Worm (Caenorhabditis elegans) whole organism, L4 larva: ENCODE data around the gene srx-86.

ENCODE experiments used
- F26F4.8 ChIP-seq: fragments of 200-800 bp; sonication (Bioruptor generic); conservative IDR thresholded peaks from 2 replicates; pipeline ENCODE4 v1.3.6; 2022; ENCODE audit warnings: missing genetic modification characterization, missing compliant biosample characterization
- R02D3.7 ChIP-seq: fragments of 150-350 bp; sonication (generic microtip); optimal IDR thresholded peaks from 3 replicates; lab custom pipeline; 2014; ENCODE audit warnings: missing biosample characterization, missing genetic modification characterization
- Y75B8A.6 ChIP-seq: fragments of 200-800 bp; sonication (Bioruptor generic); IDR thresholded peaks from 2 replicates; pipeline ENCODE4 v1.3.6; 2022; ENCODE audit warnings: missing genetic modification reagents, missing genetic modification characterization, missing compliant biosample characterization
- aly-2 ChIP-seq: sonication (generic microtip); optimal IDR thresholded peaks from 2 replicates; lab custom pipeline; 2018; ENCODE audit warnings: missing biosample characterization, missing genetic modification characterization
- ama-1 ChIP-seq: fragments of 150-350 bp; optimal IDR thresholded peaks from 2 replicates; lab custom pipeline; 2014; ENCODE audit warnings: inconsistent platforms, mixed read lengths
- arid-1 ChIP-seq: fragments of 200-800 bp; sonication (Bioruptor generic); conservative IDR thresholded peaks from 2 replicates; pipeline ENCODE4 v1.3.6; 2022; ENCODE audit warnings: missing genetic modification reagents, missing genetic modification characterization, missing compliant biosample characterization
- ceh-44 ChIP-seq: fragments of 200-800 bp; sonication (Bioruptor generic); IDR thresholded peaks from 2 replicates; pipeline ENCODE4 v1.3.6; 2022; ENCODE audit warnings: missing genetic modification reagents, missing genetic modification characterization, missing compliant biosample characterization
- ceh-82 ChIP-seq: sonication (generic microtip); optimal IDR thresholded peaks from 2 replicates; lab custom pipeline; 2017; ENCODE audit warnings: missing biosample characterization, missing genetic modification characterization
- ces-1 ChIP-seq: fragments of 150-350 bp; sonication (generic microtip); optimal IDR thresholded peaks from 4 replicates; lab custom pipeline; 2014; ENCODE audit warnings: missing biosample characterization, missing genetic modification reagents, missing genetic modification characterization
- daf-19 ChIP-seq: fragments of 200-800 bp; sonication (Bioruptor generic); conservative IDR thresholded peaks from 2 replicates; pipeline ENCODE4 v1.3.6; 2022; ENCODE audit warnings: missing genetic modification characterization, missing compliant biosample characterization
- daf-8 ChIP-seq: fragments of 200-800 bp; sonication (Bioruptor generic); IDR thresholded peaks from 2 replicates; pipeline ENCODE4 v1.3.6; 2022; ENCODE audit warnings: missing genetic modification characterization, missing compliant biosample characterization
- dmd-6 ChIP-seq: fragments of 200-800 bp; sonication (Bioruptor generic); IDR thresholded peaks from 2 replicates; pipeline ENCODE4 v1.3.6; 2022; ENCODE audit warnings: missing genetic modification reagents, missing genetic modification characterization, missing compliant biosample characterization
- dmd-8 ChIP-seq: fragments of 200-800 bp; sonication (Bioruptor generic); IDR thresholded peaks from 2 replicates; pipeline ENCODE4 v1.3.6; 2022; ENCODE audit warnings: missing genetic modification characterization, missing compliant biosample characterization
- duxl-1 ChIP-seq: sonication (generic microtip); optimal IDR thresholded peaks from 2 replicates; lab custom pipeline; 2016; ENCODE audit warnings: mild to moderate bottlenecking, missing genetic modification characterization, moderate library complexity, missing compliant biosample characterization; ENCODE audit not compliant: poor library complexity
- egl-27 ChIP-seq: sonication (generic microtip); optimal IDR thresholded peaks from 3 replicates; lab custom pipeline; 2017; ENCODE audit warnings: missing biosample characterization, missing genetic modification reagents, missing genetic modification characterization
- egl-43 ChIP-seq: fragments of 200-800 bp; sonication (Bioruptor generic); IDR thresholded peaks from 2 replicates; pipeline ENCODE4 v1.3.6; 2022; ENCODE audit warnings: missing genetic modification reagents, missing genetic modification characterization, missing compliant biosample characterization
- fos-1 ChIP-seq: fragments of 150-350 bp; optimal IDR thresholded peaks from 2 replicates; lab custom pipeline; 2014; ENCODE audit warnings: missing biosample characterization, missing genetic modification characterization
- hlh-30 ChIP-seq: sonication (generic microtip); optimal IDR thresholded peaks from 2 replicates; lab custom pipeline; 2017; ENCODE audit warnings: antibody characterized with exemption, mild to moderate bottlenecking, missing genetic modification characterization, missing compliant biosample characterization; ENCODE audit not compliant: insufficient read depth
- hmg-1.1 ChIP-seq: fragments of 200-800 bp; sonication (Bioruptor generic); IDR thresholded peaks from 2 replicates; pipeline ENCODE4 v1.3.6; 2022; ENCODE audit warnings: missing genetic modification reagents, missing genetic modification characterization, missing compliant biosample characterization
- jun-1 ChIP-seq: fragments of 150-350 bp; optimal IDR thresholded peaks from 2 replicates; lab custom pipeline; 2014; ENCODE audit warnings: missing biosample characterization, missing genetic modification reagents, missing genetic modification characterization
- lim-7 ChIP-seq: fragments of 200-800 bp; sonication (Bioruptor generic); IDR thresholded peaks from 2 replicates; pipeline ENCODE4 v1.3.6; 2022; ENCODE audit warnings: missing genetic modification characterization, missing compliant biosample characterization
- lin-13 ChIP-seq: fragments of 150-350 bp; optimal IDR thresholded peaks from 2 replicates; lab custom pipeline; 2014; ENCODE audit warnings: missing biosample characterization, missing genetic modification reagents, missing genetic modification characterization
- lin-38 ChIP-seq: fragments of 200-800 bp; sonication (Bioruptor generic); IDR thresholded peaks from 2 replicates; pipeline ENCODE4 v1.3.6; 2022; ENCODE audit warnings: missing genetic modification reagents, missing genetic modification characterization, missing compliant biosample characterization
- lir-3 ChIP-seq: sonication (generic microtip); optimal IDR thresholded peaks from 2 replicates; lab custom pipeline; 2016; ENCODE audit warnings: mild to moderate bottlenecking, missing genetic modification characterization, missing compliant biosample characterization
- lsy-2 ChIP-seq, 2 experiments: fragments of 150-350 bp in 1 of 2; sonication (generic microtip) in 1 of 2; optimal IDR thresholded peaks; 2 replicates each; lab custom pipeline; 2014 to 2017; ENCODE audit warnings: missing biosample characterization in 2 of 2, missing genetic modification characterization in 2 of 2
- mdl-1 ChIP-seq, 2 experiments: fragments of 150-350 bp in 1 of 2; sonication (generic microtip) in 1 of 2; optimal IDR thresholded peaks; 2 replicates each; lab custom pipeline; 2014 to 2017; ENCODE audit warnings: missing biosample characterization in 2 of 2, missing genetic modification characterization in 2 of 2
- mep-1 ChIP-seq: fragments of 150-350 bp; sonication (generic microtip); optimal IDR thresholded peaks from 3 replicates; lab custom pipeline; 2014; ENCODE audit warnings: missing biosample characterization, missing genetic modification characterization
- mes-2 ChIP-seq: sonication (generic microtip); optimal IDR thresholded peaks from 2 replicates; lab custom pipeline; 2016; ENCODE audit warnings: missing genotype, mild to moderate bottlenecking, missing genetic modification characterization, missing compliant biosample characterization; ENCODE audit not compliant: poor library complexity, severe bottlenecking
- mxl-2 ChIP-seq: fragments of 200-800 bp; sonication (Bioruptor generic); conservative IDR thresholded peaks from 2 replicates; pipeline ENCODE4 v1.3.6; 2022; ENCODE audit warnings: missing genetic modification reagents, missing genetic modification characterization, missing compliant biosample characterization
- mxl-3 ChIP-seq: fragments of 200-800 bp; sonication (Bioruptor generic); optimal IDR thresholded peaks from 2 replicates; lab custom pipeline; 2018; ENCODE audit warnings: mild to moderate bottlenecking, missing genetic modification characterization, missing compliant biosample characterization
- nhr-111 ChIP-seq: fragments of 200-800 bp; sonication (Bioruptor generic); optimal IDR thresholded peaks from 2 replicates; lab custom pipeline; 2018; ENCODE audit warnings: mild to moderate bottlenecking, missing genetic modification characterization, missing compliant biosample characterization
- nhr-41 ChIP-seq: fragments of 200-800 bp; sonication (Bioruptor generic); IDR thresholded peaks from 2 replicates; pipeline ENCODE4 v1.3.6; 2022; ENCODE audit warnings: missing genetic modification reagents, missing genetic modification characterization, missing compliant biosample characterization
- nhr-42 ChIP-seq: fragments of 200-800 bp; sonication (Bioruptor generic); IDR thresholded peaks from 2 replicates; pipeline ENCODE4 v1.3.6; 2022; ENCODE audit warnings: missing genetic modification characterization, missing compliant biosample characterization
- nhr-48 ChIP-seq: sonication (generic microtip); optimal IDR thresholded peaks from 2 replicates; lab custom pipeline; 2016; ENCODE audit warnings: mild to moderate bottlenecking, missing genetic modification characterization, missing compliant biosample characterization
- nhr-76 ChIP-seq: fragments of 150-350 bp; optimal IDR thresholded peaks from 2 replicates; lab custom pipeline; 2014; ENCODE audit warnings: missing biosample characterization, missing genetic modification characterization
- rbr-2 ChIP-seq: sonication (generic microtip); optimal IDR thresholded peaks from 2 replicates; lab custom pipeline; 2016; ENCODE audit warnings: missing genotype, missing genetic modification characterization, missing compliant biosample characterization
- saeg-2 ChIP-seq: fragments of 200-800 bp; sonication (Bioruptor generic); IDR thresholded peaks from 2 replicates; pipeline ENCODE4 v1.3.6; 2022; ENCODE audit warnings: missing genetic modification reagents, missing genetic modification characterization, missing compliant biosample characterization
- set-16 ChIP-seq: fragments of 200-800 bp; sonication (Bioruptor generic); IDR thresholded peaks from 2 replicates; pipeline ENCODE4 v1.3.6; 2022; ENCODE audit warnings: missing genetic modification reagents, missing genetic modification characterization, missing compliant biosample characterization
- snpc-1.2 ChIP-seq: fragments of 200-800 bp; sonication (Bioruptor generic); IDR thresholded peaks from 2 replicates; pipeline ENCODE4 v1.3.6; 2022; ENCODE audit warnings: missing genetic modification reagents, missing genetic modification characterization, missing compliant biosample characterization
- snpc-4 ChIP-seq: fragments of 150-350 bp; optimal IDR thresholded peaks from 2 replicates; lab custom pipeline; 2014; ENCODE audit warnings: missing biosample characterization, missing genetic modification characterization
- spr-1 ChIP-seq: sonication (generic microtip); optimal IDR thresholded peaks from 2 replicates; lab custom pipeline; 2016; ENCODE audit warnings: mild to moderate bottlenecking, missing genetic modification characterization, missing compliant biosample characterization
- spr-3 ChIP-seq: fragments of 200-800 bp; sonication (Bioruptor generic); optimal IDR thresholded peaks from 2 replicates; lab custom pipeline; 2018; ENCODE audit warnings: mild to moderate bottlenecking, missing genetic modification characterization, missing compliant biosample characterization
- tag-97 ChIP-seq: fragments of 200-800 bp; sonication (Bioruptor generic); IDR thresholded peaks from 2 replicates; pipeline ENCODE4 v1.3.6; 2022; ENCODE audit warnings: missing genetic modification characterization, missing compliant biosample characterization
- tra-1 ChIP-seq: fragments of 200-800 bp; sonication (Bioruptor generic); IDR thresholded peaks from 2 replicates; pipeline ENCODE4 v1.3.6; 2022; ENCODE audit warnings: missing genetic modification reagents, missing genetic modification characterization, missing compliant biosample characterization
- unc-130 ChIP-seq: sonication (generic microtip); optimal IDR thresholded peaks from 2 replicates; lab custom pipeline; 2016; ENCODE audit warnings: missing genetic modification reagents, missing genetic modification characterization, missing compliant biosample characterization
- unc-62 ChIP-seq, 3 experiments: fragments of 150-350 bp in 1 of 3; sonication (generic microtip); optimal IDR thresholded peaks in 2 of 3; peaks in 1 of 3; 1 replicate in 1 of 3; 2 replicates in 2 of 3; lab custom pipeline; 2014 to 2017; ENCODE audit warnings: missing biosample characterization in 3 of 3, missing genetic modification characterization in 3 of 3, missing genetic modification reagents in 3 of 3, missing genotype in 1 of 3
- vab-7 ChIP-seq: fragments of 200-800 bp; sonication (Bioruptor generic); IDR thresholded peaks from 2 replicates; pipeline ENCODE4 v1.3.6; 2022; ENCODE audit warnings: missing genetic modification reagents, missing genetic modification characterization, missing compliant biosample characterization
- zip-11 ChIP-seq: fragments of 200-800 bp; sonication (Bioruptor generic); IDR thresholded peaks from 2 replicates; pipeline ENCODE4 v1.3.6; 2022; ENCODE audit warnings: missing genetic modification characterization, missing compliant biosample characterization
- zip-2 ChIP-seq: fragments of 150-350 bp; optimal IDR thresholded peaks from 2 replicates; lab custom pipeline; 2014; ENCODE audit warnings: missing biosample characterization, missing genetic modification characterization

Gene srx-86

ce11 chrV:11521448-11521847 lies 41.3 kb upstream of the srx-86 start, which contains the start of gene pafo-1 (continued):
- no peak for TF ChIP-seq mxl-2 (GFP tag; lab: Robert Waterston, UW)
- peak; percentile 84 for TF ChIP-seq dmd-6 (GFP tag; lab: Robert Waterston, UW)
- TF ChIP-seq ceh-82 (tag; lab: Kevin White, UChicago): no peak
- no peak for TF ChIP-seq nhr-111 (GFP tag; lab: Kevin White, UChicago)
- TF ChIP-seq vab-7 (GFP tag; lab: Robert Waterston, UW): no peak
- TF ChIP-seq zip-2 (tag; lab: Kevin White, UChicago): no peak
- TF ChIP-seq fos-1 (tag; lab: Kevin White, UChicago): no peak
- no peak for TF ChIP-seq dmd-8 (GFP tag; lab: Robert Waterston, UW)
- TF ChIP-seq hlh-30 (tag; lab: Kevin White, UChicago): peak; percentile 79
- no peak for TF ChIP-seq set-16
- no peak for TF ChIP-seq lin-38 (GFP tag; lab: Robert Waterston, UW)
- no peak for TF ChIP-seq ceh-44 (GFP tag; lab: Robert Waterston, UW)

- no peak for TF ChIP-seq lim-7 (GFP tag; lab: Robert Waterston, UW)
- no peak for TF ChIP-seq unc-130 (GFP tag; lab: Kevin White, UChicago)
- no peak for TF ChIP-seq zip-11
- no peak for TF ChIP-seq nhr-41
- TF ChIP-seq arid-1 (GFP tag; lab: Robert Waterston, UW): no peak
- TF ChIP-seq rbr-2 (tag; lab: Kevin White, UChicago): no peak
- TF ChIP-seq mdl-1 (tag; optimal IDR thresholded peaks at IDR 0.05; lab: Kevin White, UChicago): no peak
- no peak for TF ChIP-seq nhr-48 (tag; lab: Kevin White, UChicago)
- TF ChIP-seq duxl-1 (tag; lab: Kevin White, UChicago): no peak
- no peak for TF ChIP-seq mxl-2 (GFP tag; lab: Robert Waterston, UW)
- TF ChIP-seq daf-8: no peak
- TF ChIP-seq daf-19: no peak
- no peak for TF ChIP-seq tag-97
- no peak for TF ChIP-seq lin-13 (GFP tag; lab: Kevin White, UChicago)
- TF ChIP-seq nhr-111 (GFP tag; lab: Kevin White, UChicago): no peak
- TF ChIP-seq saeg-2: no peak
- TF ChIP-seq snpc-4: no peak
- TF ChIP-seq mxl-3 (GFP tag; lab: Kevin White, UChicago): peak; percentile 42
- TF ChIP-seq lsy-2 (tag; optimal IDR thresholded peaks at IDR 0.05; lab: Kevin White, UChicago): no peak
- no peak for TF ChIP-seq vab-7 (GFP tag; lab: Robert Waterston, UW)
- TF ChIP-seq spr-3: no peak
- TF ChIP-seq egl-43 (GFP tag; lab: Robert Waterston, UW): 0 out of 2 replicates have a peak, but pooled peaks have one; percentile 39
- no peak for TF ChIP-seq snpc-1.2
- no peak for TF ChIP-seq tra-1 (GFP tag; lab: Robert Waterston, UW)
- no peak for TF ChIP-seq mep-1 (tag; lab: Kevin White, UChicago)
- TF ChIP-seq egl-27: no peak
- TF ChIP-seq aly-2 (tag; lab: Kevin White, UChicago): no peak
- no peak for TF ChIP-seq dmd-8 (GFP tag; lab: Robert Waterston, UW)
- no peak for TF ChIP-seq lir-3 (tag; lab: Kevin White, UChicago)
- no peak for TF ChIP-seq nhr-76 (tag; lab: Kevin White, UChicago)
- TF ChIP-seq ama-1 (lab: Kevin White, UChicago): no peak
- TF ChIP-seq hmg-1.1 (GFP tag; lab: Robert Waterston, UW): 0 out of 2 replicates have a peak, but pooled peaks have one; percentile 32
- no peak for TF ChIP-seq R02D3.7 (tag; lab: Kevin White, UChicago)
- TF ChIP-seq unc-62 (GFP tag; optimal IDR thresholded peaks at IDR 0.05 in 1 of 2; lab: Kevin White, UChicago): no peak
- TF ChIP-seq unc-62 (tag; optimal IDR thresholded peaks at IDR 0.05; lab: Kevin White, UChicago): no peak
- TF ChIP-seq mes-2 (tag; lab: Kevin White, UChicago): no peak
- TF ChIP-seq ces-1 (GFP tag; lab: Kevin White, UChicago): no peak
- no peak for TF ChIP-seq spr-1 (tag; lab: Kevin White, UChicago)
- no peak for TF ChIP-seq Y75B8A.6 (GFP tag; lab: Robert Waterston, UW)
- TF ChIP-seq nhr-42 (GFP tag; lab: Robert Waterston, UW): no peak
- peak; percentile 38 for TF ChIP-seq set-16
- no peak for TF ChIP-seq jun-1
- TF ChIP-seq F26F4.8 (GFP tag; lab: Robert Waterston, UW): no peak
Observed at ce11 chrV:11525338-11525737, 37.4 kb upstream of the srx-86 start.
